Fruit fly (Drosophila melanogaster) whole organism, embryonic: Measurements from ENCODE around the gene scny.

Source experiments
- Adf1 ChIP-seq: fragments of 200-800 bp; sonication (Bioruptor generic); IDR thresholded peaks from 2 replicates; pipeline ENCODE4 v1.3.6; 2022; ENCODE audit warnings: missing biosample characterization, missing genetic modification characterization
- Awh ChIP-seq: fragments of 200-800 bp; sonication (Bioruptor generic); IDR thresholded peaks from 2 replicates; pipeline ENCODE4, ENCODE4 v1.3.6; 2022; ENCODE audit warnings: missing biosample characterization, missing genetic modification characterization
- CG10431 ChIP-seq: fragments of 200-800 bp; sonication (Bioruptor generic); optimal IDR thresholded peaks from 3 replicates; lab custom pipeline; 2018; ENCODE audit warnings: missing biosample characterization, mild to moderate bottlenecking, missing genetic modification characterization
- CG10565 ChIP-seq: fragments of 200-800 bp; sonication (Bioruptor generic); optimal IDR thresholded peaks from 3 replicates; lab custom pipeline; 2016; ENCODE audit warnings: missing biosample characterization, mild to moderate bottlenecking, missing genetic modification characterization
- CG12104 ChIP-seq: fragments of 200-800 bp; sonication (Bioruptor generic); optimal IDR thresholded peaks from 3 replicates; lab custom pipeline; 2016; ENCODE audit warnings: missing biosample characterization, missing genetic modification characterization
- CG1233 ChIP-seq: fragments of 200-800 bp; sonication (Bioruptor generic); optimal IDR thresholded peaks from 4 replicates; lab custom pipeline; 2018; ENCODE audit warnings: missing biosample characterization, mild to moderate bottlenecking, missing genetic modification characterization
- CG13123 ChIP-seq: fragments of 200-800 bp; sonication (Bioruptor generic); optimal IDR thresholded peaks from 2 replicates; lab custom pipeline; 2016; ENCODE audit warnings: missing biosample characterization, missing genetic modification characterization
- CG1647 ChIP-seq: fragments of 200-800 bp; sonication (Bioruptor generic); optimal IDR thresholded peaks from 3 replicates; lab custom pipeline; 2016; ENCODE audit warnings: missing biosample characterization, missing genetic modification characterization
- CG2120 ChIP-seq: fragments of 200-800 bp; sonication (Bioruptor generic); optimal IDR thresholded peaks from 3 replicates; lab custom pipeline; 2016; ENCODE audit warnings: missing biosample characterization, missing genetic modification characterization
- CG3281 ChIP-seq: fragments of 200-800 bp; sonication (Bioruptor generic); optimal IDR thresholded peaks from 3 replicates; lab custom pipeline; 2017; ENCODE audit warnings: missing biosample characterization, mild to moderate bottlenecking, missing genetic modification characterization
- CG6175 ChIP-seq: fragments of 200-800 bp; sonication (Bioruptor generic); IDR thresholded peaks from 3 replicates; pipeline ENCODE4 v1.3.6; 2022; ENCODE audit warnings: missing biosample characterization, missing genetic modification characterization
- CG8089 ChIP-seq: fragments of 200-800 bp; sonication (Bioruptor generic); optimal IDR thresholded peaks from 3 replicates; lab custom pipeline; 2016; ENCODE audit warnings: missing biosample characterization, missing genetic modification characterization
- CG8765 ChIP-seq: fragments of 200-800 bp; sonication (Bioruptor generic); IDR thresholded peaks from 2 replicates; pipeline ENCODE4 v1.3.6; 2022; ENCODE audit warnings: missing biosample characterization, missing genetic modification characterization
- CkIIα-i1 ChIP-seq: fragments of 200-800 bp; sonication (Bioruptor generic); IDR thresholded peaks from 2 replicates; pipeline ENCODE4 v1.3.6; 2022; ENCODE audit warnings: missing biosample characterization, missing genetic modification characterization
- Dll ChIP-seq: fragments of 200-800 bp; sonication (Bioruptor generic); IDR thresholded peaks from 4 replicates; pipeline ENCODE4 v1.3.6; 2022; ENCODE audit warnings: missing biosample characterization, missing genetic modification characterization; ENCODE audit not compliant: partially characterized antibody
- Dref ChIP-seq: fragments of 200-800 bp; sonication (Bioruptor generic); IDR thresholded peaks from 2 replicates; pipeline ENCODE4 v1.3.6; 2022; ENCODE audit warnings: missing biosample characterization, missing genetic modification characterization
- Ets97D ChIP-seq: fragments of 200-800 bp; sonication (Bioruptor generic); optimal IDR thresholded peaks from 3 replicates; lab custom pipeline; 2016; ENCODE audit warnings: missing biosample characterization, missing genetic modification characterization
- Gsc ChIP-seq: fragments of 200-800 bp; sonication (Bioruptor generic); IDR thresholded peaks from 2 replicates; pipeline ENCODE4 v1.3.6; 2022; ENCODE audit warnings: missing biosample characterization, missing genetic modification characterization
- HLH4C ChIP-seq: fragments of 200-800 bp; sonication (Bioruptor generic); IDR thresholded peaks from 3 replicates; pipeline ENCODE4 v1.3.6; 2022; ENCODE audit warnings: missing biosample characterization, missing genetic modification characterization; ENCODE audit not compliant: partially characterized antibody
- Hand ChIP-seq: fragments of 200-800 bp; sonication (Bioruptor generic); optimal IDR thresholded peaks from 2 replicates; lab custom pipeline; 2017; ENCODE audit warnings: mild to moderate bottlenecking, missing biosample characterization, missing genetic modification reagents, missing genetic modification characterization
- Hr51 ChIP-seq, 2 experiments: fragments of 200-800 bp; sonication (Bioruptor generic); optimal IDR thresholded peaks; 2 replicates in 1 of 2; 3 replicates in 1 of 2; lab custom pipeline; 2016 to 2018; ENCODE audit warnings: missing biosample characterization in 2 of 2, missing genetic modification characterization in 2 of 2, mild to moderate bottlenecking in 1 of 2, moderate library complexity in 1 of 2
- MBD-R2 ChIP-seq: fragments of 200-800 bp; sonication (Bioruptor generic); IDR thresholded peaks from 2 replicates; pipeline ENCODE4 v1.3.6; 2022; ENCODE audit warnings: missing biosample characterization, missing genetic modification characterization
- Max ChIP-seq: fragments of 200-800 bp; sonication (Bioruptor generic); optimal IDR thresholded peaks from 2 replicates; lab custom pipeline; 2016; ENCODE audit warnings: missing biosample characterization, mild to moderate bottlenecking, missing genetic modification characterization
- Pdp1 ChIP-seq, 2 experiments: fragments of 200-800 bp; sonication (Bioruptor generic); optimal IDR thresholded peaks; 3 replicates each; lab custom pipeline; 2016; ENCODE audit warnings: missing biosample characterization in 2 of 2, missing genetic modification characterization in 2 of 2, mild to moderate bottlenecking in 1 of 2, moderate library complexity in 1 of 2
- Six4 ChIP-seq: fragments of 200-800 bp; sonication (Bioruptor generic); optimal IDR thresholded peaks from 2 replicates; lab custom pipeline; 2016; ENCODE audit warnings: missing biosample characterization, missing genetic modification characterization
- Sry-β ChIP-seq: fragments of 200-800 bp; sonication (Bioruptor generic); optimal IDR thresholded peaks from 2 replicates; lab custom pipeline; 2018; ENCODE audit warnings: missing biosample characterization, mild to moderate bottlenecking, missing genetic modification characterization, moderate library complexity
- Ssrp ChIP-seq: fragments of 200-800 bp; sonication (Bioruptor generic); optimal IDR thresholded peaks from 2 replicates; lab custom pipeline; 2018; ENCODE audit warnings: missing biosample characterization, mild to moderate bottlenecking, missing genetic modification characterization, moderate library complexity
- ato ChIP-seq: fragments of 200-800 bp; sonication (Bioruptor generic); IDR thresholded peaks from 2 replicates; pipeline ENCODE4 v1.3.6; 2022; ENCODE audit warnings: missing biosample characterization, missing genetic modification characterization; ENCODE audit not compliant: partially characterized antibody
- az2 ChIP-seq: fragments of 200-800 bp; sonication (Bioruptor generic); optimal IDR thresholded peaks from 3 replicates; lab custom pipeline; 2016; ENCODE audit warnings: missing biosample characterization, missing genetic modification characterization
- chif ChIP-seq, 2 experiments: fragments of 200-800 bp; sonication (Bioruptor generic); optimal IDR thresholded peaks; 3 replicates each; lab custom pipeline; 2016; ENCODE audit warnings: missing biosample characterization in 2 of 2, missing genetic modification characterization in 2 of 2
- dmrt99B ChIP-seq: fragments of 200-800 bp; sonication (Bioruptor generic); optimal IDR thresholded peaks from 2 replicates; lab custom pipeline; 2018; ENCODE audit warnings: missing biosample characterization, mild to moderate bottlenecking, missing genetic modification characterization, moderate library complexity
- ems ChIP-seq: fragments of 200-800 bp; sonication (Bioruptor generic); optimal IDR thresholded peaks from 3 replicates; lab custom pipeline; 2016; ENCODE audit warnings: missing biosample characterization, missing genetic modification characterization
- grn ChIP-seq: fragments of 200-800 bp; sonication (Bioruptor generic); optimal IDR thresholded peaks from 3 replicates; lab custom pipeline; 2017; ENCODE audit warnings: missing biosample characterization, missing genetic modification characterization
- gt ChIP-seq: fragments of 200-800 bp; sonication (Bioruptor generic); IDR thresholded peaks from 2 replicates; pipeline ENCODE4 v1.3.6; 2022; ENCODE audit warnings: missing biosample characterization, missing genetic modification characterization
- ro ChIP-seq: fragments of 200-800 bp; sonication (Bioruptor generic); IDR thresholded peaks from 2 replicates; pipeline ENCODE4 v1.3.6; 2022; ENCODE audit warnings: missing biosample characterization, missing genetic modification characterization
- ssp ChIP-seq: fragments of 200-800 bp; sonication (Bioruptor generic); IDR thresholded peaks from 2 replicates; pipeline ENCODE4 v1.3.6; 2022; ENCODE audit warnings: missing biosample characterization, missing genetic modification characterization
- stwl ChIP-seq: fragments of 200-800 bp; sonication (Bioruptor generic); optimal IDR thresholded peaks from 3 replicates; lab custom pipeline; 2018; ENCODE audit warnings: missing biosample characterization, mild to moderate bottlenecking, missing genetic modification characterization, moderate library complexity
- tll ChIP-seq, 2 experiments: fragments of 200-800 bp in 1 of 2; fragments of >200 bp in 1 of 2; sonication (Bioruptor generic) in 1 of 2; optimal IDR thresholded peaks; 2 replicates each; lab custom pipeline; 2017 to 2019; ENCODE audit warnings: missing biosample characterization in 2 of 2, missing genetic modification characterization in 2 of 2, mild to moderate bottlenecking in 1 of 2, moderate library complexity in 1 of 2
- wdn ChIP-seq: fragments of 200-800 bp; sonication (Bioruptor generic); IDR thresholded peaks from 2 replicates; pipeline ENCODE4 v1.3.6; 2022; ENCODE audit warnings: missing biosample characterization, missing genetic modification characterization
- yki ChIP-seq: fragments of >200 bp; optimal IDR thresholded peaks from 3 replicates; lab custom pipeline; 2018

Gene scny

dm6 chr3L:5751740-5752579 lies 16.8 kb upstream of the scny start, which contains the start of gene DnaJ-1 (continued):
- TF ChIP-seq Awh (GFP tag; lab: Robert Waterston, UW) (no peak; the same call in 1 of the 2 replicates), ems (GFP tag; lab: Kevin White, UChicago) (peak; percentile 16), HLH4C (GFP tag; lab: Robert Waterston, UW) (peak; percentile 96), CG10565 (GFP tag; lab: Kevin White, UChicago) (no peak), CG8089 (GFP tag; lab: Kevin White, UChicago) (no peak), ato (GFP tag; lab: Robert Waterston, UW) (peak; percentile 85), gt (GFP tag; lab: Robert Waterston, UW) (no peak), stwl (tag; lab: Kevin White, UChicago) (peak; percentile 67), CG1233 (GFP tag; lab: Kevin White, UChicago) (no peak), Pdp1 (GFP tag; optimal IDR thresholded peaks at IDR 0.05; lab: Kevin White, UChicago) (peak in 1 of 2 experiments; percentile 59), Hand (GFP tag; lab: Kevin White, UChicago) (peak; percentile 66), Hr51 (GFP tag; optimal IDR thresholded peaks at IDR 0.05; lab: Kevin White, UChicago) (peak in 1 of 2 experiments; percentile 19), Ssrp (tag; lab: Kevin White, UChicago) (peak; percentile 9), Sry-β (GFP tag; lab: Kevin White, UChicago) (peak; percentile 7), Adf1 (GFP tag; lab: Robert Waterston, UW) (peak; percentile 25; the same call in 1 of the 2 replicates), MBD-R2 (no peak; the same call in 1 of the 2 replicates), wdn (GFP tag; lab: Robert Waterston, UW) (no peak), CG13123 (no peak), CG2120 (GFP tag; lab: Kevin White, UChicago) (peak; percentile 30), CG8765 (no peak), CG6175 (GFP tag; lab: Robert Waterston, UW) (no peak), CG12104 (no peak), CG10431 (peak; percentile 26), dmrt99B (tag; lab: Kevin White, UChicago) (no peak), Six4 (no peak), Max (GFP tag; lab: Kevin White, UChicago) (peak; percentile 10), CkIIα-i1 (GFP tag; lab: Robert Waterston, UW) (no peak), chif (GFP tag; optimal IDR thresholded peaks at IDR 0.05; lab: Kevin White, UChicago) (peak in 1 of 2 experiments; percentile 6), ro (GFP tag; lab: Robert Waterston, UW) (no peak), Ets97D (GFP tag; lab: Kevin White, UChicago) (peak; percentile 85), az2 (no peak), Gsc (GFP tag; lab: Robert Waterston, UW) (no peak), Dll (GFP tag; lab: Robert Waterston, UW) (peak; percentile 98), tll (GFP tag; optimal IDR thresholded peaks at IDR 0.05; lab: Kevin White, UChicago) (no peak), CG3281 (GFP tag; lab: Kevin White, UChicago) (peak; percentile 44), Dref (GFP tag; lab: Robert Waterston, UW) (peak; percentile 70), grn (peak; percentile 68), ssp (no peak; the same call in 1 of the 2 replicates), yki (lab: Kevin White, UChicago) (no peak), CG1647 (no peak)
